Worm (Caenorhabditis elegans): ENCODE results near the gene T21D12.12.

Gene T21D12.12

ce11 chrIV:293163-293755 lies 27.0 kb downstream of the T21D12.12 start:
- TF ChIP-seq ceh-43 (GFP tag; optimal IDR thresholded peaks at IDR 0.05): no peak
- TF ChIP-seq flh-1 (GFP tag; optimal IDR thresholded peaks at IDR 0.05): no peak
- no peak for TF ChIP-seq blmp-1 (tag; optimal IDR thresholded peaks at IDR 0.05)
- TF ChIP-seq lsy-2 (tag; optimal IDR thresholded peaks at IDR 0.05): no peak
- no peak for TF ChIP-seq ham-2 (GFP tag; optimal IDR thresholded peaks at IDR 0.05)
- no peak for TF ChIP-seq zip-8 (tag; optimal IDR thresholded peaks at IDR 0.05)
- no peak for TF ChIP-seq cnd-1 (tag; optimal IDR thresholded peaks at IDR 0.05)
- no peak for TF ChIP-seq unc-39 (tag; optimal IDR thresholded peaks at IDR 0.05)
- TF ChIP-seq pha-4 (tag; optimal IDR thresholded peaks at IDR 0.05): no peak
- TF ChIP-seq hlh-1 (tag; optimal IDR thresholded peaks at IDR 0.05): no peak
- TF ChIP-seq mab-5 (tag; optimal IDR thresholded peaks at IDR 0.05): no peak
- TF ChIP-seq nhr-28 (tag; optimal IDR thresholded peaks at IDR 0.05): no peak
- no peak for TF ChIP-seq ceh-39 (tag; optimal IDR thresholded peaks at IDR 0.05)
- no peak for TF ChIP-seq lin-13 (tag; optimal IDR thresholded peaks at IDR 0.05)
- no peak for TF ChIP-seq ztf-11 (tag; optimal IDR thresholded peaks at IDR 0.05)
- no peak for TF ChIP-seq sem-2 (GFP tag; optimal IDR thresholded peaks at IDR 0.05)
- TF ChIP-seq lin-32 (GFP tag; optimal IDR thresholded peaks at IDR 0.05): no peak
- TF ChIP-seq snpc-4 (tag; optimal IDR thresholded peaks at IDR 0.05): no peak
- TF ChIP-seq tbx-8 (GFP tag; optimal IDR thresholded peaks at IDR 0.05): no peak
- TF ChIP-seq unc-120 (tag; optimal IDR thresholded peaks at IDR 0.05; ENCODE audit: poor library complexity, severe bottlenecking): no peak

ce11 chrIV:293995-294700 lies 27.9 kb downstream of the T21D12.12 start:
- no peak for TF ChIP-seq sptf-1 (tag; optimal IDR thresholded peaks at IDR 0.05)
- no peak for TF ChIP-seq blmp-1 (tag; optimal IDR thresholded peaks at IDR 0.05)
- TF ChIP-seq drap-1 (GFP tag; optimal IDR thresholded peaks at IDR 0.05): no peak
- no peak for TF ChIP-seq cnd-1 (tag; optimal IDR thresholded peaks at IDR 0.05)
- no peak for TF ChIP-seq ces-1 (GFP tag; optimal IDR thresholded peaks at IDR 0.05)
- TF ChIP-seq unc-39 (tag; optimal IDR thresholded peaks at IDR 0.05): no peak
- no peak for TF ChIP-seq ceh-39 (tag; optimal IDR thresholded peaks at IDR 0.05)
- no peak for TF ChIP-seq sem-2 (GFP tag; optimal IDR thresholded peaks at IDR 0.05)
- TF ChIP-seq mab-5 (tag; optimal IDR thresholded peaks at IDR 0.05): no peak
- no peak for TF ChIP-seq unc-120 (tag; optimal IDR thresholded peaks at IDR 0.05; ENCODE audit: poor library complexity, severe bottlenecking)
- TF ChIP-seq nhr-76 (tag; optimal IDR thresholded peaks at IDR 0.05): no peak
- TF ChIP-seq ceh-83 (GFP tag; optimal IDR thresholded peaks at IDR 0.05): no peak
- no peak for TF ChIP-seq ceh-43 (GFP tag; optimal IDR thresholded peaks at IDR 0.05)
- no peak for TF ChIP-seq tbx-8 (GFP tag; optimal IDR thresholded peaks at IDR 0.05)

ce11 chrIV:294737-295136 lies 28.5 kb downstream of the T21D12.12 start:
- TF ChIP-seq tbx-8 (GFP tag; optimal IDR thresholded peaks at IDR 0.05) (no peak), zip-8 (tag; optimal IDR thresholded peaks at IDR 0.05) (no peak), unc-120 (tag; optimal IDR thresholded peaks at IDR 0.05; ENCODE audit: poor library complexity, severe bottlenecking) (no peak), ceh-83 (GFP tag; optimal IDR thresholded peaks at IDR 0.05) (no peak), mep-1 (tag; optimal IDR thresholded peaks at IDR 0.05) (no peak), M03D4.4 (tag; optimal IDR thresholded peaks at IDR 0.05) (no peak), blmp-1 (tag; optimal IDR thresholded peaks at IDR 0.05) (no peak), pha-4 (tag; optimal IDR thresholded peaks at IDR 0.05) (no peak), nhr-76 (tag; optimal IDR thresholded peaks at IDR 0.05) (no peak), sptf-1 (tag; optimal IDR thresholded peaks at IDR 0.05) (no peak), lin-32 (GFP tag; optimal IDR thresholded peaks at IDR 0.05) (no peak), flh-1 (GFP tag; optimal IDR thresholded peaks at IDR 0.05) (no peak), nhr-12 (tag; optimal IDR thresholded peaks at IDR 0.05) (no peak), ham-2 (GFP tag; optimal IDR thresholded peaks at IDR 0.05) (no peak), mab-5 (tag; optimal IDR thresholded peaks at IDR 0.05) (no peak), ceh-43 (GFP tag; optimal IDR thresholded peaks at IDR 0.05) (no peak), nhr-237 (tag; optimal IDR thresholded peaks at IDR 0.05) (no peak), nhr-28 (tag; optimal IDR thresholded peaks at IDR 0.05) (no peak)

- TF ChIP-seq bed-3 (GFP tag; optimal IDR thresholded peaks at IDR 0.05): no peak
- no peak for TF ChIP-seq tbx-8 (GFP tag; optimal IDR thresholded peaks at IDR 0.05)
- TF ChIP-seq nhr-237 (tag; optimal IDR thresholded peaks at IDR 0.05): no peak
- TF ChIP-seq nhr-2 (tag; optimal IDR thresholded peaks at IDR 0.05): no peak
- TF ChIP-seq unc-120 (tag; optimal IDR thresholded peaks at IDR 0.05; ENCODE audit: poor library complexity, severe bottlenecking): no peak
- TF ChIP-seq blmp-1 (tag; optimal IDR thresholded peaks at IDR 0.05): no peak
- no peak for TF ChIP-seq pha-4 (tag; optimal IDR thresholded peaks at IDR 0.05)
- TF ChIP-seq lsy-2 (tag; optimal IDR thresholded peaks at IDR 0.05): no peak
- TF ChIP-seq sem-2 (GFP tag; optimal IDR thresholded peaks at IDR 0.05): no peak
- no peak for TF ChIP-seq elt-3 (tag; optimal IDR thresholded peaks at IDR 0.05)
Observed at ce11 chrIV:295734-296201, 29.5 kb downstream of the T21D12.12 start.
